Worm (Caenorhabditis elegans): Measurements from ENCODE around the gene Y116A8C.467.
"Not testable (repeated sequence)": the region's sequence is repeated elsewhere in the genome, so short reads cannot be mapped to it uniquely, and the experiment has no call there.

Gene Y116A8C.467

DNA sequence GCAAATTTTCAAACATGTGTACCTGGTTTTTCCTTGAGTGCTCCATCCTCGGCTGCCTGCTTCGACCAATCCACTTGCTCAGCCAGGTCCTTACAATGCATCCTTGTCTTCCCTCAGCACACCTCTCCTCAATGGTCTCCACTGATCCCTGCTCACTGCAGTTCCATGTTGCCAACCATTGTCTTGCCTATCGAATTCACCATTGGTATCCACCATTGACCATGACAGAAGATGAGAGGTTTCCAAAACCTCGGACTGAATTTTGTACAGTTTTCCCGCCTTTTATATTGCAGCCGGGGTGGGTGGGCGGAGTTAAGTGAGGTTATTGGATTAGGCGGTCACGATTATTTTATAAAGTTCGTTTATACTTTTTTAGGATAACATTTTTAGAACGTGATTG lies at the start of gene Y116A8C.467:
Gene Y116A8C.467, minus strand, starts transcription at position 101 of the 400 bp plus-strand sequence.
- TF ChIP-seq K12H6.12 (tag; optimal IDR thresholded peaks at IDR 0.05); ceh-40 (GFP tag; IDR thresholded peaks at IDR 0.05); Y53F4B.3 (GFP tag; IDR thresholded peaks at IDR 0.05): not testable (repeated sequence)

DNA sequence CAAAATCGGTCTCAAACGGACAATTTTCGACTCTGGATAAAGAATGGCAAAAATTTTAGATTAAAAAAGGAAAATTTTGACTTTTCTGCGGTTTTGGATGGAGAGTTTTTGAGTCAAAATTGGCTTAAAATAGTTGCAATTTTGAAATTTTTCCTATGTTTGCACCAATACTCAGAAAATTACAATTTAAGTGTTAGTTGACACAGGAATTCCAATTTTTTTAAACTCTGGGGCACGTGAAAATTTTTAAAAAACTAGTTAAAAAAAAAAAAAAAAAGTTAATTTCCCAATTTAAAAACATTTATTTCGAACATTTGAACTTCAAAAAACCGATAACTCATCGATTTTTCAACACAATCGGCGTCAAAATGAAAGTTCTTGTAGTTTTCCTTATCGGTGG lies 48.2 kb upstream of the Y116A8C.467 start, which contains the start of gene Y116A8C.33:
Gene Y116A8C.33, plus strand, starts transcription at position 301 of the 400 bp plus-strand sequence.
- TF ChIP-seq cebp-1 (GFP tag; IDR thresholded peaks at IDR 0.05) (no peak), cebp-1 (tag; optimal IDR thresholded peaks at IDR 0.05) (peak; percentile 13), F37B4.10 (GFP tag; IDR thresholded peaks at IDR 0.05) (no peak)

ce11 chrIV:17110882-17111281 lies 47.3 kb upstream of the Y116A8C.467 start, which contains the start of gene sfa-1:
Gene sfa-1, minus strand, starts transcription at chrIV:17110982.
- TF ChIP-seq cebp-1 (GFP tag; IDR thresholded peaks at IDR 0.05) (no peak), cebp-1 (tag; optimal IDR thresholded peaks at IDR 0.05) (no peak), ztf-18 (tag; optimal IDR thresholded peaks at IDR 0.05) (peak; percentile 18)

DNA sequence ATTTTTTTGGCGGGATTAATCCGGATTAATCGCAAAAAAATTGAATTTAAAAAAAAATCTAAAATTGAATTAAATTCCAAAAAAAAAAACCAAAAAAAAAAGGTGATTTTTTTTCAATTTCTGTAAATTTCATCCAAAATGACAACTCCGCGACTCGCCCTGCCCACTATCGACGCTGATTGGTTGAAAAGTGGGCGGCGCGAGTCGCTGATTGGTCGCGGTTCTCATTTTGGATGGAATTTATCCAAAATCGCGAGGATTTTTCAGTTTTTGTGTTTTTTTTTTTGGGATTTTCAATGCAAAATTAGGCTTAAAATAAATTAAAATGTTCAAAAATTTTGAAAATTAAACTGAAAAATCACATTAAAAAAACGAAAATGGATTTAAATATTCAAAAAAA lies 45.8 kb upstream of the Y116A8C.467 start:
- TF ChIP-seq nfyb-1 (GFP tag; IDR thresholded peaks at IDR 0.05), result 0 out of 2 replicates have a peak, but pooled peaks have one; percentile 26
- no peak for TF ChIP-seq F37B4.10 (GFP tag; IDR thresholded peaks at IDR 0.05)

DNA sequence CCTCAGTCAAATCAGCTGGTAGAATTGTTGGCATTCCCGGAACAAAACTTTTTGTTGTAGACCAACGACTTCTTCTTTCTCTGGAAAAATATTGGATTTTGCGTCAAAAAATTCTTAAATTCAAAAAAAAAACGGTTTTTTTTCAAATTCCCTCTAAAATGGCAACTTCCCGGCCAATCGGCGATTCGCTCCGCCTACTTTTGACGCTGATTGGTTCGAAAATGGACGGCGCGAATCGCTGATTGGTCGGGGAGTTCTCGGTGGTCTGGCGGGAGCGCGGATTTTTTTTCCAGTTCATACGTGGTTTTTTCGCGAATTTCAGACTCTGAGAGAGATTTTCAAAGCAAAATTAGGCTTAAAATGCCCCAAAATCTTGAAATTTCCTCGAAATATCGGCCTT lies 45.2 kb upstream of the Y116A8C.467 start:
- TF ChIP-seq nfya-2 (GFP tag; IDR thresholded peaks at IDR 0.05), result no peak
- TF ChIP-seq ceh-58 (GFP tag; IDR thresholded peaks at IDR 0.05), result no peak
- TF ChIP-seq ztf-28 (GFP tag; IDR thresholded peaks at IDR 0.05), result no peak
- TF ChIP-seq nfyb-1 (GFP tag; IDR thresholded peaks at IDR 0.05), result peak; percentile 63; the same call in 1 of the 2 replicates
- TF ChIP-seq ets-4 (GFP tag; optimal IDR thresholded peaks at IDR 0.05), result no peak
- TF ChIP-seq Y95B8A.8 (GFP tag; IDR thresholded peaks at IDR 0.05), result no peak

- TF ChIP-seq egl-18 (GFP tag; IDR thresholded peaks at IDR 0.05) (no peak), B0019.2 (GFP tag; conservative IDR thresholded peaks at IDR 0.05) (no peak), zim-3 (tag; optimal IDR thresholded peaks at IDR 0.05) (no peak), attf-6 (GFP tag; IDR thresholded peaks at IDR 0.05) (0 out of 2 replicates have a peak, but pooled peaks have one; percentile 12), D2030.7 (GFP tag; IDR thresholded peaks at IDR 0.05) (peak; percentile 29; the same call in 1 of the 2 replicates), akir-1 (GFP tag; optimal IDR thresholded peaks at IDR 0.05) (no peak), F52B5.7 (tag; optimal IDR thresholded peaks at IDR 0.05) (no peak), ceh-40 (GFP tag; IDR thresholded peaks at IDR 0.05) (no peak), ceh-100 (GFP tag; IDR thresholded peaks at IDR 0.05) (peak; percentile 74), Y53G8AR.9 (GFP tag; conservative IDR thresholded peaks at IDR 0.05) (0 out of 2 replicates have a peak, but pooled peaks have one; percentile 8), snpc-4 (GFP tag; optimal IDR thresholded peaks at IDR 0.05) (no peak), snpc-4 (tag; optimal IDR thresholded peaks at IDR 0.05) (peak in 1 of 4 experiments; percentile 6)
Measured at ce11 chrIV:17108200-17108599, 44.6 kb upstream of the Y116A8C.467 start.

- TF ChIP-seq cebp-2 (GFP tag; IDR thresholded peaks at IDR 0.05), result 0 out of 2 replicates have a peak, but pooled peaks have one; percentile 22
- TF ChIP-seq ceh-91 (GFP tag; IDR thresholded peaks at IDR 0.05), result no peak
- no peak for TF ChIP-seq ztf-3 (GFP tag; optimal IDR thresholded peaks at IDR 0.05)
- TF ChIP-seq K12H6.12 (tag; optimal IDR thresholded peaks at IDR 0.05), result no peak
- TF ChIP-seq ceh-100 (GFP tag; IDR thresholded peaks at IDR 0.05), result no peak
- no peak for TF ChIP-seq F10E7.11 (tag; optimal IDR thresholded peaks at IDR 0.05)
- no peak for TF ChIP-seq sea-2 (GFP tag; IDR thresholded peaks at IDR 0.05)
- TF ChIP-seq hmg-1.2 (GFP tag; IDR thresholded peaks at IDR 0.05), result no peak
- peak; percentile 70; the same call in 1 of the 2 replicates for TF ChIP-seq egrh-3 (GFP tag; IDR thresholded peaks at IDR 0.05)
- TF ChIP-seq lin-35 (GFP tag; optimal IDR thresholded peaks at IDR 0.05), result no peak
- no peak for TF ChIP-seq nfya-2 (GFP tag; IDR thresholded peaks at IDR 0.05)
- no peak for TF ChIP-seq F57A8.1 (GFP tag; optimal IDR thresholded peaks at IDR 0.05)
- no peak for TF ChIP-seq B0336.3 (GFP tag; IDR thresholded peaks at IDR 0.05)
- no peak for TF ChIP-seq hlh-26 (GFP tag; conservative IDR thresholded peaks at IDR 0.05)
- no peak for TF ChIP-seq dpl-1 (GFP tag; optimal IDR thresholded peaks at IDR 0.05)
- TF ChIP-seq efl-1 (GFP tag; optimal IDR thresholded peaks at IDR 0.05), result no peak
- no peak for TF ChIP-seq nfyb-1 (GFP tag; IDR thresholded peaks at IDR 0.05)
- TF ChIP-seq F33H1.4 (GFP tag; IDR thresholded peaks at IDR 0.05), result no peak
Measured at ce11 chrIV:17105578-17105977, 42.0 kb upstream of the Y116A8C.467 start.
